Worm (Caenorhabditis elegans) whole organism, midembryonic: ENCODE data around the gene him-4.

ENCODE experiments used
- flt-1 ChIP-seq: fragments of 200-800 bp; sonication (Bioruptor generic); IDR thresholded peaks from 2 replicates; pipeline ENCODE4 v1.3.6; 2022; ENCODE audit warnings: missing genetic modification characterization, missing compliant biosample characterization
- ztf-23 ChIP-seq: fragments of 200-800 bp; sonication (Bioruptor generic); IDR thresholded peaks from 2 replicates; pipeline ENCODE4 v1.3.6; 2022; ENCODE audit warnings: missing genetic modification reagents, missing genetic modification characterization, missing compliant biosample characterization

DNA sequence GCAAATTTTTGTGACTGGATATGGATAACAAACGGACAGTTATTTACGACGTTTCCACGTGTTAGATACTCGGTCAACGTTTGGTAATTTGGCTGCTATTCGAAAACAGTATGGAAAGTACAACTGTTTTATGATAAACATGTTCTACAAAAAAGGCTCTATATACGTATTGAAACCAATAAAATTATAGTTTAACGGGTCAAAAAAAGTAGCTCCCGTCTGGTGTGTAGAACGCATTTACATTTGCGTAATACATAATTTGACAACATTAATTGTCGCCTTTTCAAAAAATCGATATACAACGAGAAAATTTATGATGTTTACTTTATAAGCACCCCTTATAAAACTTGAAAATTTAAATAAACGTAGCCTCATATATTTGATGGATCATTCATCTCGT lies 24.7 kb downstream of the him-4 start:
- no peak for TF ChIP-seq flt-1
- TF ChIP-seq ztf-23 (GFP tag; lab: Robert Waterston, UW) = no peak
